Fruit fly (Drosophila melanogaster): Measurements from ENCODE around the gene Cbp80.

Cbp80 gene

dm6 chrX:4618869-4619268, 30.9 kb upstream of the Cbp80 start:
- no peak for TF ChIP-seq Sin3A (optimal IDR thresholded peaks at IDR 0.05)
- TF ChIP-seq h (optimal IDR thresholded peaks at IDR 0.05): no peak
- no peak for TF ChIP-seq insv (optimal IDR thresholded peaks at IDR 0.05)
- no peak for TF ChIP-seq ttk (optimal IDR thresholded peaks at IDR 0.05)
- TF ChIP-seq psq (optimal IDR thresholded peaks at IDR 0.05): no peak

dm6 chrX:4627160-4627559, 22.7 kb upstream of the Cbp80 start:
- TF ChIP-seq Sin3A (optimal IDR thresholded peaks at IDR 0.05): no peak
- TF ChIP-seq psq (optimal IDR thresholded peaks at IDR 0.05): no peak
- no peak for TF ChIP-seq Myc (optimal IDR thresholded peaks at IDR 0.05)
- TF ChIP-seq h (optimal IDR thresholded peaks at IDR 0.05): no peak
- TF ChIP-seq ttk (optimal IDR thresholded peaks at IDR 0.05): no peak

- TF ChIP-seq psq (optimal IDR thresholded peaks at IDR 0.05) (no peak), ttk (optimal IDR thresholded peaks at IDR 0.05) (no peak), Sin3A (optimal IDR thresholded peaks at IDR 0.05) (no peak), h (optimal IDR thresholded peaks at IDR 0.05) (no peak), insv (optimal IDR thresholded peaks at IDR 0.05) (no peak), Myc (optimal IDR thresholded peaks at IDR 0.05) (no peak)
These were observed 19.0 kb upstream of the Cbp80 start, which contains the start of gene Alms1b for dm6 chrX:4630836-4631235. Alms1b (minus strand) TSS chrX:4630936.

- TF ChIP-seq Myc (optimal IDR thresholded peaks at IDR 0.05) (no peak), ttk (optimal IDR thresholded peaks at IDR 0.05) (no peak), Sin3A (optimal IDR thresholded peaks at IDR 0.05) (no peak), psq (optimal IDR thresholded peaks at IDR 0.05) (no peak), h (optimal IDR thresholded peaks at IDR 0.05) (no peak), insv (optimal IDR thresholded peaks at IDR 0.05) (no peak)
These were observed 13.8 kb upstream of the Cbp80 start, which contains the start of the genes Alms1a and pon for dm6 chrX:4635856-4636486. Alms1a (minus strand) TSS chrX:4636004. pon (plus strand) TSS chrX:4636318.

dm6 chrX:4643887-4644286, 5.9 kb upstream of the Cbp80 start, which contains the start of gene CG3081:
CG3081 (minus strand) TSS chrX:4643987.
- TF ChIP-seq ttk (optimal IDR thresholded peaks at IDR 0.05): no peak
- no peak for TF ChIP-seq Myc (optimal IDR thresholded peaks at IDR 0.05)

dm6 chrX:4644768-4645167, 5.0 kb upstream of the Cbp80 start, which contains the start of gene CG3062:
CG3062 (minus strand) TSS chrX:4644868.
- TF ChIP-seq insv (optimal IDR thresholded peaks at IDR 0.05): no peak
- no peak for TF ChIP-seq h (optimal IDR thresholded peaks at IDR 0.05)
- no peak for TF ChIP-seq ttk (optimal IDR thresholded peaks at IDR 0.05)
- no peak for TF ChIP-seq Sin3A (optimal IDR thresholded peaks at IDR 0.05)
- TF ChIP-seq psq (optimal IDR thresholded peaks at IDR 0.05): no peak
- no peak for TF ChIP-seq Myc (optimal IDR thresholded peaks at IDR 0.05)

dm6 chrX:4647316-4648046, 2.3 kb upstream of the Cbp80 start, which contains the start of the genes HLH4C and mRpL30:
HLH4C (minus strand) TSS chrX:4647414.
mRpL30 (plus strand) TSS chrX:4647871.
- TF ChIP-seq h (optimal IDR thresholded peaks at IDR 0.05): no peak
- TF ChIP-seq insv (optimal IDR thresholded peaks at IDR 0.05): no peak
- no peak for TF ChIP-seq ttk (optimal IDR thresholded peaks at IDR 0.05)
- TF ChIP-seq Myc (optimal IDR thresholded peaks at IDR 0.05): no peak
- TF ChIP-seq psq (optimal IDR thresholded peaks at IDR 0.05): no peak
- TF ChIP-seq Sin3A (optimal IDR thresholded peaks at IDR 0.05): no peak

- TF ChIP-seq insv (optimal IDR thresholded peaks at IDR 0.05) (no peak), ttk (optimal IDR thresholded peaks at IDR 0.05) (no peak), h (optimal IDR thresholded peaks at IDR 0.05) (no peak), Sin3A (optimal IDR thresholded peaks at IDR 0.05) (no peak), psq (optimal IDR thresholded peaks at IDR 0.05) (no peak), Myc (optimal IDR thresholded peaks at IDR 0.05) (no peak)
These were observed 4.6 kb downstream of the Cbp80 start, which contains the start of gene CG15473 for dm6 chrX:4654397-4654796. CG15473 (minus strand) TSS chrX:4654497.

- no peak for TF ChIP-seq Sin3A (optimal IDR thresholded peaks at IDR 0.05)
- no peak for TF ChIP-seq psq (optimal IDR thresholded peaks at IDR 0.05)
- TF ChIP-seq h (optimal IDR thresholded peaks at IDR 0.05): no peak
- no peak for TF ChIP-seq ttk (optimal IDR thresholded peaks at IDR 0.05)
- TF ChIP-seq Myc (optimal IDR thresholded peaks at IDR 0.05): no peak
These were observed 8.1 kb downstream of the Cbp80 start for dm6 chrX:4657896-4658295.

- TF ChIP-seq psq (optimal IDR thresholded peaks at IDR 0.05) (no peak), h (optimal IDR thresholded peaks at IDR 0.05) (no peak), Sin3A (optimal IDR thresholded peaks at IDR 0.05) (no peak), insv (optimal IDR thresholded peaks at IDR 0.05) (no peak), ttk (optimal IDR thresholded peaks at IDR 0.05) (no peak), Myc (optimal IDR thresholded peaks at IDR 0.05) (no peak)
These were observed 10.9 kb downstream of the Cbp80 start for dm6 chrX:4660642-4661252.

dm6 chrX:4664107-4664506, 14.3 kb downstream of the Cbp80 start:
- TF ChIP-seq Sin3A (optimal IDR thresholded peaks at IDR 0.05) (no peak), ttk (optimal IDR thresholded peaks at IDR 0.05) (no peak), Myc (optimal IDR thresholded peaks at IDR 0.05) (no peak), insv (optimal IDR thresholded peaks at IDR 0.05) (no peak), psq (optimal IDR thresholded peaks at IDR 0.05) (no peak), h (optimal IDR thresholded peaks at IDR 0.05) (no peak)

Measured in Kc167 (cell line).